Fruit fly (Drosophila melanogaster) whole organism, embryonic: ENCODE results near the gene Gr93d.
A peak's percentile ranks its signal among the peaks of the same experiment; 100 is the strongest.

Experiments used
- Adf1 ChIP-seq: fragments of 200-800 bp; sonication (Bioruptor generic); IDR thresholded peaks from 2 replicates; pipeline ENCODE4 v1.3.6; 2022; ENCODE audit warnings: missing biosample characterization, missing genetic modification characterization
- Antp ChIP-seq: fragments of 200-800 bp; sonication (Bioruptor generic); optimal IDR thresholded peaks from 3 replicates; lab custom pipeline; 2016; ENCODE audit warnings: missing biosample characterization, missing genetic modification characterization
- CG10959 ChIP-seq: fragments of 200-800 bp; sonication (Bioruptor generic); IDR thresholded peaks from 2 replicates; pipeline ENCODE4 v1.3.6; 2022; ENCODE audit warnings: missing biosample characterization, missing genetic modification characterization
- CG12659 ChIP-seq: fragments of 200-800 bp; sonication (Bioruptor generic); optimal IDR thresholded peaks from 3 replicates; lab custom pipeline; 2017; ENCODE audit warnings: mild to moderate bottlenecking, missing biosample characterization, missing genetic modification reagents, missing genetic modification characterization
- CG1602 ChIP-seq: fragments of 200-800 bp; sonication (Bioruptor generic); optimal IDR thresholded peaks from 3 replicates; lab custom pipeline; 2016; ENCODE audit warnings: missing biosample characterization, missing genetic modification characterization
- CG1647 ChIP-seq: fragments of 200-800 bp; sonication (Bioruptor generic); optimal IDR thresholded peaks from 3 replicates; lab custom pipeline; 2016; ENCODE audit warnings: missing biosample characterization, missing genetic modification characterization
- CG17612 ChIP-seq: fragments of 200-800 bp; sonication (Bioruptor generic); IDR thresholded peaks from 2 replicates; pipeline ENCODE4 v1.3.6; 2022; ENCODE audit warnings: missing biosample characterization, missing genetic modification characterization
- CG2199 ChIP-seq: fragments of 200-800 bp; sonication (Bioruptor generic); IDR thresholded peaks from 3 replicates; pipeline ENCODE4 v1.3.6; 2022; ENCODE audit warnings: missing biosample characterization, missing genetic modification characterization
- CG32772 ChIP-seq: fragments of 200-800 bp; sonication (Bioruptor generic); IDR thresholded peaks from 2 replicates; pipeline ENCODE4 v1.3.6; 2022; ENCODE audit warnings: missing biosample characterization, missing genetic modification characterization
- CG33557 ChIP-seq: fragments of 200-800 bp; sonication (Bioruptor generic); optimal IDR thresholded peaks from 2 replicates; lab custom pipeline; 2019; ENCODE audit warnings: missing biosample characterization, mild to moderate bottlenecking, missing genetic modification characterization, moderate library complexity
- CG34422 ChIP-seq: fragments of 200-800 bp; sonication (Bioruptor generic); IDR thresholded peaks from 3 replicates; pipeline ENCODE4 v1.3.6; 2022; ENCODE audit warnings: missing biosample characterization, missing genetic modification characterization
- CG6689 ChIP-seq: fragments of 200-800 bp; sonication (Bioruptor generic); IDR thresholded peaks from 2 replicates; pipeline ENCODE4 v1.3.6; 2022; ENCODE audit warnings: missing biosample characterization, missing genetic modification characterization
- CG8388 ChIP-seq: fragments of 200-800 bp; sonication (Bioruptor generic); optimal IDR thresholded peaks from 2 replicates; lab custom pipeline; 2019; ENCODE audit warnings: missing biosample characterization, mild to moderate bottlenecking, missing genetic modification characterization, moderate library complexity
- Dbx ChIP-seq: fragments of 200-800 bp; sonication (Bioruptor generic); IDR thresholded peaks from 3 replicates; pipeline ENCODE4 v1.3.6; 2022; ENCODE audit warnings: missing biosample characterization, missing genetic modification characterization
- Dp ChIP-seq: fragments of 200-800 bp; sonication (Bioruptor generic); optimal IDR thresholded peaks from 2 replicates; lab custom pipeline; 2018; ENCODE audit warnings: missing biosample characterization, mild to moderate bottlenecking, missing genetic modification characterization, moderate library complexity
- Fer2 ChIP-seq: fragments of 200-800 bp; sonication (Bioruptor generic); optimal IDR thresholded peaks from 2 replicates; lab custom pipeline; 2018; ENCODE audit warnings: missing biosample characterization, mild to moderate bottlenecking, missing genetic modification characterization, moderate library complexity
- Lim3 ChIP-seq: fragments of 200-800 bp; sonication (Bioruptor generic); IDR thresholded peaks from 2 replicates; pipeline ENCODE4 v1.3.6; 2022; ENCODE audit warnings: missing biosample characterization, missing genetic modification characterization
- Nf-YA ChIP-seq: fragments of 200-800 bp; sonication (Bioruptor generic); IDR thresholded peaks from 2 replicates; pipeline ENCODE4 v1.3.6; 2022; ENCODE audit warnings: missing biosample characterization, missing genetic modification characterization
- Spps ChIP-seq: fragments of 200-800 bp; sonication (Bioruptor generic); optimal IDR thresholded peaks from 2 replicates; lab custom pipeline; 2018; ENCODE audit warnings: missing biosample characterization, mild to moderate bottlenecking, missing genetic modification characterization
- Sry-δ ChIP-seq: fragments of 200-800 bp; sonication (Bioruptor generic); optimal IDR thresholded peaks from 2 replicates; lab custom pipeline; 2016; ENCODE audit warnings: missing biosample characterization, missing genetic modification characterization
- bbx ChIP-seq: fragments of 200-800 bp; sonication (Bioruptor generic); IDR thresholded peaks from 2 replicates; pipeline ENCODE4 v1.3.6; 2022; ENCODE audit warnings: missing biosample characterization, missing genetic modification characterization; ENCODE audit not compliant: partially characterized antibody
- cas ChIP-seq: fragments of 200-800 bp; sonication (Bioruptor generic); IDR thresholded peaks from 2 replicates; pipeline ENCODE4 v1.3.6; 2022; ENCODE audit warnings: missing biosample characterization, missing genetic modification characterization
- cg ChIP-seq: fragments of 200-800 bp; sonication (Bioruptor generic); optimal IDR thresholded peaks from 3 replicates; lab custom pipeline; 2019; ENCODE audit warnings: missing biosample characterization, mild to moderate bottlenecking, missing genetic modification characterization, moderate library complexity
- dati ChIP-seq: fragments of 200-800 bp; sonication (Bioruptor generic); IDR thresholded peaks from 2 replicates; pipeline ENCODE4 v1.3.6; 2022; ENCODE audit warnings: missing biosample characterization, missing genetic modification characterization
- fd64A ChIP-seq: fragments of 200-800 bp; sonication (Bioruptor generic); optimal IDR thresholded peaks from 3 replicates; lab custom pipeline; 2018; ENCODE audit warnings: missing biosample characterization, mild to moderate bottlenecking, missing genetic modification characterization
- gem ChIP-seq: fragments of 200-800 bp; sonication (Bioruptor generic); optimal IDR thresholded peaks from 2 replicates; lab custom pipeline; 2019; ENCODE audit warnings: missing biosample characterization, mild to moderate bottlenecking, missing genetic modification characterization, moderate library complexity
- grn ChIP-seq: fragments of 200-800 bp; sonication (Bioruptor generic); optimal IDR thresholded peaks from 3 replicates; lab custom pipeline; 2017; ENCODE audit warnings: missing biosample characterization, missing genetic modification characterization
- ham ChIP-seq: fragments of 200-800 bp; sonication (Bioruptor generic); IDR thresholded peaks from 2 replicates; pipeline ENCODE4 v1.3.6; 2022; ENCODE audit warnings: missing biosample characterization, missing genetic modification characterization
- hth ChIP-seq: fragments of >200 bp; optimal IDR thresholded peaks from 2 replicates; lab custom pipeline; 2017; ENCODE audit warnings: inconsistent platforms
- ind ChIP-seq: fragments of 200-800 bp; sonication (Bioruptor generic); optimal IDR thresholded peaks from 3 replicates; lab custom pipeline; 2016; ENCODE audit warnings: missing biosample characterization, missing genetic modification characterization
- lilli ChIP-seq: fragments of 200-800 bp; sonication (Bioruptor generic); optimal IDR thresholded peaks from 3 replicates; lab custom pipeline; 2016; ENCODE audit warnings: missing biosample characterization, missing genetic modification characterization
- lola ChIP-seq, 3 experiments: fragments of >200 bp in 2 of 3; fragments of 200-800 bp in 1 of 3; sonication (Bioruptor generic) in 1 of 3; optimal IDR thresholded peaks; 2 replicates each; lab custom pipeline; 2017 to 2019; ENCODE audit warnings: missing biosample characterization in 3 of 3, missing genetic modification characterization in 3 of 3, mild to moderate bottlenecking in 1 of 3, moderate library complexity in 1 of 3
- nau ChIP-seq: fragments of 200-800 bp; sonication (Bioruptor generic); optimal IDR thresholded peaks from 3 replicates; lab custom pipeline; 2017; ENCODE audit warnings: missing biosample characterization, mild to moderate bottlenecking, missing genetic modification characterization, missing genetic modification reagents
- pros ChIP-seq: fragments of 200-800 bp; sonication (Bioruptor generic); optimal IDR thresholded peaks from 3 replicates; lab custom pipeline; 2019; ENCODE audit warnings: missing biosample characterization, mild to moderate bottlenecking, missing genetic modification characterization, moderate library complexity
- sens ChIP-seq: fragments of 200-800 bp; sonication (Bioruptor generic); peaks from one replicate; lab custom pipeline; 2016; ENCODE audit warnings: missing biosample characterization, missing genetic modification characterization
- sisA ChIP-seq: fragments of 200-800 bp; sonication (Bioruptor generic); IDR thresholded peaks from 2 replicates; pipeline ENCODE4 v1.3.6; 2022; ENCODE audit warnings: missing biosample characterization, missing genetic modification characterization
- sob ChIP-seq: fragments of 200-800 bp; sonication (Bioruptor generic); IDR thresholded peaks from 2 replicates; pipeline ENCODE4 v1.3.6; 2022; ENCODE audit warnings: missing biosample characterization, missing genetic modification characterization
- sqz ChIP-seq: fragments of 200-800 bp; sonication (Bioruptor generic); optimal IDR thresholded peaks from 3 replicates; lab custom pipeline; 2018; ENCODE audit warnings: missing biosample characterization, mild to moderate bottlenecking, missing genetic modification characterization
- sr ChIP-seq: fragments of 200-800 bp; sonication (Bioruptor generic); IDR thresholded peaks from 3 replicates; pipeline ENCODE4 v1.3.6; 2022; ENCODE audit warnings: missing biosample characterization, missing genetic modification characterization
- tna ChIP-seq: fragments of 200-800 bp; sonication (Bioruptor generic); IDR thresholded peaks from 2 replicates; pipeline ENCODE4 v1.3.6; 2022; ENCODE audit warnings: missing biosample characterization, missing genetic modification characterization; ENCODE audit not compliant: partially characterized antibody
- vvl ChIP-seq: fragments of 200-800 bp; sonication (Bioruptor generic); IDR thresholded peaks from 2 replicates; pipeline ENCODE4 v1.3.6; 2022; ENCODE audit warnings: missing biosample characterization, missing genetic modification characterization
- wor ChIP-seq: fragments of 200-800 bp; sonication (Bioruptor generic); IDR thresholded peaks from 2 replicates; pipeline ENCODE4 v1.3.6; 2022; ENCODE audit warnings: missing biosample characterization, missing genetic modification characterization
- yki ChIP-seq: fragments of >200 bp; optimal IDR thresholded peaks from 3 replicates; lab custom pipeline; 2018
- zen ChIP-seq: fragments of 200-800 bp; sonication (Bioruptor generic); optimal IDR thresholded peaks from 3 replicates; lab custom pipeline; 2018; ENCODE audit warnings: missing biosample characterization, mild to moderate bottlenecking, missing genetic modification characterization, moderate library complexity
- zfh1 ChIP-seq: fragments of 200-800 bp; sonication (Bioruptor generic); IDR thresholded peaks from 3 replicates; pipeline ENCODE4 v1.3.6; 2022; ENCODE audit warnings: missing biosample characterization, missing genetic modification characterization

Gene Gr93d

DNA sequence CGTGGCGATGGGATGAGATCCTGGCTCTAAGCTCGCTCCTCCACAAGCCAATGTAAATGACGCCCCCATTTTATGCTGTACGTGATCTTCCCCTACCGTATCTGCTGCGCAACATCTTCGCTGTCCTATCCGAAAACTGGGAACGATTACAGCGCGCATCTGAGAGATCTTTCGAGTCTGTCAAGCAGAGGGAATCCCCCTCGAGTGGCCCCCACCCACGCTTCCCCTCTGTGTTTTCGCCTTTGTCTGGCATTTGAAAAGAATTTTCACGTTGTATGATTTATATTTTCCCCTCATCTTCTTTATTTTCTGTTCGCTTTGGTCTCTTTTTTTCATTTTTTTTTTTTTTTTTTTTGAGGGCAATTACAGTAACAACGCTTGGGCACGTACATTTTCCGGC is 979 bp upstream of the Gr93d start (continued):
- TF ChIP-seq Antp (GFP tag; lab: Kevin White, UChicago) (no peak), sr (GFP tag; lab: Robert Waterston, UW) (peak; percentile 55; the same call in 2 of the 3 replicates), CG2199 (GFP tag; lab: Robert Waterston, UW) (0 out of 3 replicates have a peak, but pooled peaks have one; percentile 58)

DNA sequence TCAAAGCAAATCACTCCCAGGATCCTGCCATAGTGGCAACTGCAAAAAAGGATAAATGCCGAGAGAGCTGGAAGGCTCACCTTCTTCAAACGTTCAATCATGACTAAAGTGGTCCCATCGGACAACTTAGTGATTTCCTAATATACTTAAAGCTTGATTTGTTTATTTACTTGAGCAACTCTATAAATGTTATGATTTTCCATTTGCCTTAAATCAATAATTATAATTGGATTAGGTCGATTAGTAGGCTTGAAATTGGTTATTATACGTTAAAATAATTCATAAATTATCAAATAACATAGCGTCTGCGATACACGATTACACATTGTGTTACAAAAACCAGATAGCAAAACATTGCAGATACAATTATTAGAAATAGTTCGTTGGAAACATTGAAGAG is 1.3 kb downstream of the Gr93d start, which contains the start of gene Gr93c:
Gene Gr93c (minus strand): TSS at position 101 of the 400 bp plus-strand sequence.
- no peak for TF ChIP-seq bbx

DNA sequence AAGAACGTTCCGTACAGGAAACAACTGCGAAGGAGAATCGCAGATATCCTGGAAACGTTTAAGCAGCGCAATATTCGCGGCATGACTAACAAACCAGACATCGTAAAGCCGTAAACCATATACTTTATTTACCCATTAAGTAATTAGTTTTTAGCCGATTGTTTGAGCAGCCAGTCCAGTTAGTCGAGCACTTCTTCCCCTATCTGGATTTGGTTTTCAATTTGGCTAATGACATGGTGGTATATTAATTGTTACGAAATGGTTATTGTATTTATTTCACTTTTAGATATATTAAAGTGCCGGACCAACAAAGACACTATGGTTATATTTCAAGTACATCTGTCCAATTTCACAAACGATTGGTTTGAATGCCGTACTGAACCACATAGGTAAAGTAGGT is 2.8 kb downstream of the Gr93d start, which contains the start of gene Gr93b:
Gene Gr93b (minus strand): TSS at position 101 of the 400 bp plus-strand sequence.
- TF ChIP-seq yki (no peak), Dbx (GFP tag; lab: Robert Waterston, UW) (no peak), dati (GFP tag; lab: Robert Waterston, UW) (no peak), CG6689 (GFP tag; lab: Robert Waterston, UW) (no peak), ham (GFP tag; lab: Robert Waterston, UW) (no peak), tna (GFP tag; lab: Robert Waterston, UW) (no peak)

DNA sequence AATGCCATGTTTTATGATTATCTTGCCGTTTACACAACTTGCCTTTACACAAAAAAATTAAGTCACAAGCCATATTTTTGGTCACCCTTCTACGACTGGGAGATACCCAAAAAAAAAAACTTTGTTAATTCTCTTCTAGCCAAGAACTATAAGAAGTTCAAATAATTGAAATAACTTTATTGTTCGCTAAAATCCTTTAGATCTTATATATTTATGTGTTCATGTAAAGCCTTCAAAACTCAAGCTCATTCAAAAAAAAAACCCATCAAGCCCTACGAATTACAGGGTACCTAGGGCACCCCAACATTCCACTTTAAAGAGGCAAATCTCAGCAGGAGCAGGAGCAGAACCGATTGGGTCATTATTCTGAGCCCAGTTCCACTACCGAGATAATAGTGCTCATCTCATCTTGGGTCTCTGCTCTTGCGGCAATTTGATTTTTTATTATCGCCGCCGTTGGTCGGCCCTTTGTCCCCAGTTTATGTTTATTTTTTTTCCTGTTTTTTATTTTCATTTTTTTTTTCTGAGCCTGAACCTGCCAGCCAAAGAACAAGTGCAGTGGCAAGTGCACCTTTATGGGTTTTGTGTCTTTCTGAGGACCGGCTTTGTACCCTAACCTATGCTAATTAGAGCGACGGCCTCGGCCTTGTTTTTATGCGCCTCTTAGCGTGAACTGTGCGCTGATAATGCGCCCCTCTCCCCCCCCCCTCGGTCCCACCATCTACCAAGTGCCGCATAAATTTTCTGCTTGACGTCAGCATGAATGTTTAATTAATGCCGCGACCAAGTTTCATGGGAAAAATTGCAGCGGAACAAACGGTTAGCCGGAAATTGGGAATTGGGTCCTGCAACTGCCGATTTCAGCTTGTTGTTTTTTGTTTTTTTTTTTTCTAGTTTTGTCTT is 4.7 kb downstream of the Gr93d start:
- TF ChIP-seq CG8388 (GFP tag; lab: Kevin White, UChicago), result no peak
- no peak for TF ChIP-seq CG10959 (GFP tag; lab: Robert Waterston, UW)
- TF ChIP-seq Spps, result no peak
- TF ChIP-seq lola (GFP tag; optimal IDR thresholded peaks at IDR 0.05; lab: Kevin White, UChicago), result no peak
- TF ChIP-seq sisA (GFP tag; lab: Robert Waterston, UW), result no peak
- no peak for TF ChIP-seq CG34422 (GFP tag; lab: Robert Waterston, UW)
- no peak for TF ChIP-seq CG12659 (GFP tag; lab: Kevin White, UChicago)
- TF ChIP-seq CG17612, result no peak
- no peak for TF ChIP-seq sob
- TF ChIP-seq CG33557, result no peak
- TF ChIP-seq CG1647, result no peak
- TF ChIP-seq nau (GFP tag; lab: Kevin White, UChicago), result no peak
- peak; percentile 52 for TF ChIP-seq sens (GFP tag; lab: Kevin White, UChicago)
- no peak for TF ChIP-seq Adf1 (GFP tag; lab: Robert Waterston, UW)
- TF ChIP-seq ind (GFP tag; lab: Kevin White, UChicago), result no peak
- TF ChIP-seq zfh1 (GFP tag; lab: Robert Waterston, UW), result no peak
- no peak for TF ChIP-seq lilli
- TF ChIP-seq pros (GFP tag; lab: Kevin White, UChicago), result no peak
- TF ChIP-seq Sry-δ (GFP tag; lab: Kevin White, UChicago), result no peak
- TF ChIP-seq Dp (GFP tag; lab: Kevin White, UChicago), result no peak
- TF ChIP-seq sqz, result peak; percentile 47
- TF ChIP-seq vvl, result peak; percentile 86
- 0 out of 2 replicates have a peak, but pooled peaks have one; percentile 32 for TF ChIP-seq CG32772 (GFP tag; lab: Robert Waterston, UW)
- no peak for TF ChIP-seq wor (GFP tag; lab: Robert Waterston, UW)
- TF ChIP-seq hth (lab: Kevin White, UChicago), result no peak
- peak; percentile 14 for TF ChIP-seq gem (tag; lab: Kevin White, UChicago)
- no peak for TF ChIP-seq cg (GFP tag; lab: Kevin White, UChicago)
- TF ChIP-seq grn, result no peak
- no peak for TF ChIP-seq CG1602 (GFP tag; lab: Kevin White, UChicago)
- TF ChIP-seq fd64A (GFP tag; lab: Kevin White, UChicago), result no peak
- TF ChIP-seq Fer2, result no peak
- TF ChIP-seq cas, result no peak
- TF ChIP-seq zen, result no peak
- no peak for TF ChIP-seq sr (GFP tag; lab: Robert Waterston, UW)
- TF ChIP-seq Lim3 (GFP tag; lab: Robert Waterston, UW), result no peak
- no peak for TF ChIP-seq Nf-YA (GFP tag; lab: Robert Waterston, UW)
